Fruit fly (Drosophila melanogaster): ENCODE results near the gene ND-ACP.

The ND-ACP gene

DNA sequence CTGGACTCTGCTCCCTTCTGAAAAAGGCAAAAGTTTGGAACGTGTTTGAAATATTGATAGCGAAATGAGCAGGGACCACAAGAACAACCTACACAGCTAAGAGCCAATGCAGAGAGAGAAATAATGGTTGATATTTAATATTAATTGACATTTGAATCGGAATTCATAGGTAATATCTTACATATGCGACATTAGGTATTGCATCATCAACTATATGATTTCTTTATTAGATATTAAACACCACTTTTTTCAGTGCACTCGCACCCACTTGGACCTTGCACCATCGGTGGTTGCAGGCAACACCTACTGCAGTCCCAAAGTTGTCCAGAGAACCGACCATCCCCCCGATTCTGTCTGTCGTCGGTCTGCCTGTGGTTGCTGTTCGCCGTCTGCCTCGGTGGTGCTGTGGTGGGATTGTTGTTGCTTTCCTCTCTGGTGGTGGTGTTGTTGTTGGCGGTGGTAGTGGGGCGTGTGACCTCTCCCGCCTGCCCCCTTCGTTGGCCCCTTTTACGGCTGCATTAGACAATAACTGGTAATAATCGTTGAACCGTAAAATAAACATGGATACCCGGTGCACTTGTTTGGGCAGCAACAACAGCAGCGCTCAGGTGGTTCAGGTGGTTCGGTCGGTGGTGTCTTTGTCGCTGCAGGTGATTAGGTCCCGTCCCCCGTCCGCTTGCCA lies 49.3 kb downstream of the ND-ACP start (continued):
- TF ChIP-seq Fer3 (tag; optimal IDR thresholded peaks at IDR 0.05) (peak; percentile 51), CG12219 (GFP tag; optimal IDR thresholded peaks at IDR 0.05) (peak; percentile 56), ato (GFP tag; IDR thresholded peaks at IDR 0.05; ENCODE audit: partially characterized antibody) (no peak), Jarid2 (GFP tag; optimal IDR thresholded peaks at IDR 0.05) (peak; percentile 22), BEAF-32 (GFP tag; optimal IDR thresholded peaks at IDR 0.05) (no peak), CG1024 (GFP tag; IDR thresholded peaks at IDR 0.05) (peak; percentile 52; the same call in 1 of the 2 replicates), CG34376 (GFP tag; optimal IDR thresholded peaks at IDR 0.05) (no peak), CG2129 (GFP tag; IDR thresholded peaks at IDR 0.05; ENCODE audit: partially characterized antibody) (no peak), NC2α (GFP tag; optimal IDR thresholded peaks at IDR 0.05) (no peak), CG18764 (GFP tag; optimal IDR thresholded peaks at IDR 0.05) (no peak), CG10366 (GFP tag; IDR thresholded peaks at IDR 0.05) (peak; percentile 59), row (GFP tag; IDR thresholded peaks at IDR 0.05) (peak; percentile 76), disco-r (GFP tag; optimal IDR thresholded peaks at IDR 0.05) (no peak), Six4 (GFP tag; optimal IDR thresholded peaks at IDR 0.05) (peak; percentile 31), CG5180 (GFP tag; optimal IDR thresholded peaks at IDR 0.05) (peak; percentile 34), Bteb2 (GFP tag; optimal IDR thresholded peaks at IDR 0.05) (no peak), tup (GFP tag; optimal IDR thresholded peaks at IDR 0.05) (peak; percentile 3), CG2120 (GFP tag; optimal IDR thresholded peaks at IDR 0.05) (peak; percentile 18), fd96Cb (tag; optimal IDR thresholded peaks at IDR 0.05) (peak; percentile 52), Med (GFP tag) (peak; percentile 89), lov (optimal IDR thresholded peaks at IDR 0.05) (no peak), lov (GFP tag; IDR thresholded peaks at IDR 0.05) (peak; percentile 58; the same call in 2 of the 3 replicates), Aef1 (GFP tag; IDR thresholded peaks at IDR 0.05) (no peak; the same call in 2 of the 3 replicates), Asciz (GFP tag; optimal IDR thresholded peaks at IDR 0.05) (peak; percentile 24), so (GFP tag; IDR thresholded peaks at IDR 0.05) (no peak; the same call in 2 of the 3 replicates), hb (GFP tag; IDR thresholded peaks at IDR 0.05; ENCODE audit: partially characterized antibody) (no peak), CG4424 (GFP tag; optimal IDR thresholded peaks at IDR 0.05) (peak; percentile 46), ro (GFP tag; IDR thresholded peaks at IDR 0.05) (peak; percentile 51; the same call in 1 of the 2 replicates), CG14050 (GFP tag; IDR thresholded peaks at IDR 0.05) (no peak), dan (GFP tag; IDR thresholded peaks at IDR 0.05) (no peak), Eip74EF (GFP tag; optimal IDR thresholded peaks at IDR 0.05) (peak in 1 of 2 experiments; percentile 21), CG18011 (GFP tag; optimal IDR thresholded peaks at IDR 0.05) (no peak), Sry-δ (GFP tag; optimal IDR thresholded peaks at IDR 0.05) (no peak), HLH54F (GFP tag; optimal IDR thresholded peaks at IDR 0.05) (no peak), sisA (GFP tag; IDR thresholded peaks at IDR 0.05) (peak; percentile 72), CG13775 (GFP tag; optimal IDR thresholded peaks at IDR 0.05) (peak; percentile 53), CG17802 (tag; optimal IDR thresholded peaks at IDR 0.05) (peak; percentile 40), B-H1 (GFP tag; IDR thresholded peaks at IDR 0.05) (peak; percentile 72), dimm (GFP tag; IDR thresholded peaks at IDR 0.05) (peak; percentile 11; the same call in 1 of the 2 replicates), Mrtf (GFP tag; IDR thresholded peaks at IDR 0.05) (no peak), sna (GFP tag; IDR thresholded peaks at IDR 0.05; ENCODE audit: partially characterized antibody) (no peak), Gsc (GFP tag; IDR thresholded peaks at IDR 0.05) (peak; percentile 18; the same call in 1 of the 2 replicates), YL-1 (GFP tag; optimal IDR thresholded peaks at IDR 0.05) (no peak), toy (GFP tag; IDR thresholded peaks at IDR 0.05) (peak; percentile 31; the same call in 1 of the 2 replicates), CG31224 (GFP tag; IDR thresholded peaks at IDR 0.05) (peak; percentile 69), sug (tag; optimal IDR thresholded peaks at IDR 0.05) (no peak), cad (GFP tag; optimal IDR thresholded peaks at IDR 0.05) (no peak), unpg (GFP tag; optimal IDR thresholded peaks at IDR 0.05) (peak; percentile 72), CG6175 (GFP tag; IDR thresholded peaks at IDR 0.05) (peak; percentile 16; the same call in 1 of the 3 replicates)
